Worm (Caenorhabditis elegans): ENCODE measurements around the gene sri-30.

sri-30 gene

DNA sequence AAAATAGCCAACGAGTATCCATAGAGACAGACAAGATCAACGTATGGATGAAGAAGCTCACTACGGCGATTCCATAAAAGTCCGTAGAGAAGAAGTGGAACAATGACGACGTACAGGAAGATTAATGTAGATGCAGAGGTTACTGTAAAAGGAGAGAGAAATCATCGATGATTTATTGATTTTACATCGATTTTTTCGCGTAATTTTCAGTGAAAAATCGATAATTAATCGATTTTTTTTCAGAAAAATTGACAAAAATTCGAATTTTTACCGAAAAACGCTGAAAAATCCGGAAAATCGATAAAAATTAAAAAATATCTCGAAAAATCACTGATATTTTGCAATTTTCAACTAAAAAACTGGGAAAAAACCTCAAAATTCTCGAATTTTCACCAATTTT is 20.4 kb downstream of the sri-30 start:
- TF ChIP-seq sem-4 (tag; optimal IDR thresholded peaks at IDR 0.05): no peak
- no peak for TF ChIP-seq unc-39 (tag; optimal IDR thresholded peaks at IDR 0.05)
- no peak for TF ChIP-seq C34F6.9 (tag; optimal IDR thresholded peaks at IDR 0.05)
- no peak for TF ChIP-seq elt-3 (tag; optimal IDR thresholded peaks at IDR 0.05)
- no peak for TF ChIP-seq nhr-23 (tag; optimal IDR thresholded peaks at IDR 0.05)
- no peak for TF ChIP-seq unc-55 (GFP tag; optimal IDR thresholded peaks at IDR 0.05)
- TF ChIP-seq nhr-237 (tag; optimal IDR thresholded peaks at IDR 0.05): no peak
- TF ChIP-seq nhr-21 (tag; optimal IDR thresholded peaks at IDR 0.05): no peak
- no peak for TF ChIP-seq nhr-77 (tag; optimal IDR thresholded peaks at IDR 0.05)
- no peak for TF ChIP-seq lin-13 (GFP tag; optimal IDR thresholded peaks at IDR 0.05)
- TF ChIP-seq nhr-6 (tag; optimal IDR thresholded peaks at IDR 0.05): no peak
- TF ChIP-seq lsy-2 (tag; optimal IDR thresholded peaks at IDR 0.05): no peak
- TF ChIP-seq aly-2 (tag; optimal IDR thresholded peaks at IDR 0.05): no peak
- no peak for TF ChIP-seq ztf-1 (GFP tag; conservative IDR thresholded peaks at IDR 0.05)
- no peak for TF ChIP-seq ztf-11 (tag; optimal IDR thresholded peaks at IDR 0.05)
- no peak for TF ChIP-seq mab-5 (tag; optimal IDR thresholded peaks at IDR 0.05)

DNA sequence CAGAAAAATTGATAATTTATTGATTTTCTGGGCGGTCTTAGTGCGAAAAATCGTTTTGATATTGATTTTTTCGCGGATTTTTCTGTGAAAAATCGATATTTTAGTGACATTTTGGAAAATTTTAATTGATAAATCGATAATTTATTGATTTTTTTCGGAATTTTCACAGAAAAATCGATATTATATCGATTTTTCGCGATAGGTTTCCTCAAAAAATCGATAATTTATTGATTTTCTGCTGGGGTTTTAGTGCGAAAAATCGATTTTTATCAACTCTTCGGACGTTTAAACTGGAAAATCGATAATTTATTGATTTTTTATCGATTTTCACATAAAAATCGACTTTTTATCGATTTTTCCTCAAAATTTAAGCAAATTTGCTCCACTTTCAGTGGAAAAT is 21.5 kb downstream of the sri-30 start:
- TF ChIP-seq C34F6.9 (tag; optimal IDR thresholded peaks at IDR 0.05) (no peak), nhr-21 (tag; optimal IDR thresholded peaks at IDR 0.05) (no peak), nhr-129 (tag; optimal IDR thresholded peaks at IDR 0.05) (no peak), nhr-11 (tag; optimal IDR thresholded peaks at IDR 0.05) (no peak), ama-1 (optimal IDR thresholded peaks at IDR 0.05) (no peak), sma-3 (GFP tag; optimal IDR thresholded peaks at IDR 0.05) (no peak), crh-2 (tag; optimal IDR thresholded peaks at IDR 0.05) (no peak), nhr-6 (tag; optimal IDR thresholded peaks at IDR 0.05) (no peak), egl-27 (tag; optimal IDR thresholded peaks at IDR 0.05) (no peak), nhr-23 (tag; optimal IDR thresholded peaks at IDR 0.05) (no peak)

DNA sequence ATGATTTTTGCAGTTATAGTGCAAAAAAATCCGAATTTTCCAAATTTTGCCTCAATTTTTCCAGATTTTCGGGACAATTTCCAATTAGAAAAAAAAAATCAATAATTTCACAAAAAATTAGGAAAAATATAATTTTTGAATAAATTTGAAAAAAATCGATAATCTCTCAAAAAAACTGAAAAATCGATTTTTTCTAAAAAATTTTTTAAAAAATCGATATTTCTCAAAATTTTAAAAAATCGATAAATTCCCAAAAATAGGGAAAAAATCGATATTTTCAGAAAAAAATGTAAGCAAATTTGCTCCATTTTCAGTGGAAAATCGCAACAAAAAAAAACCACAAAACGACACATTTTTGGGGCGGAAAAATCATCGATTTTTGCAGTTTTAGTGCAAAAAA is 21.9 kb downstream of the sri-30 start:
- TF ChIP-seq mdl-1 (tag; optimal IDR thresholded peaks at IDR 0.05): no peak
- no peak for TF ChIP-seq nhr-77 (tag; optimal IDR thresholded peaks at IDR 0.05)
- TF ChIP-seq aly-2 (tag; optimal IDR thresholded peaks at IDR 0.05): no peak
- TF ChIP-seq ztf-4 (tag; optimal IDR thresholded peaks at IDR 0.05): no peak
- no peak for TF ChIP-seq nhr-21 (tag; optimal IDR thresholded peaks at IDR 0.05)
- no peak for TF ChIP-seq nhr-12 (tag; optimal IDR thresholded peaks at IDR 0.05)
- no peak for TF ChIP-seq blmp-1 (tag; optimal IDR thresholded peaks at IDR 0.05; ENCODE audit: insufficient read depth)
- no peak for TF ChIP-seq nhr-237 (tag; optimal IDR thresholded peaks at IDR 0.05)
- TF ChIP-seq gmeb-1 (tag; optimal IDR thresholded peaks at IDR 0.05): no peak
- no peak for TF ChIP-seq nhr-23 (tag; optimal IDR thresholded peaks at IDR 0.05)
- no peak for TF ChIP-seq lin-39 (tag; optimal IDR thresholded peaks at IDR 0.05)
- no peak for TF ChIP-seq skn-1 (tag; optimal IDR thresholded peaks at IDR 0.05)
- TF ChIP-seq Y55F3AM.14 (GFP tag; optimal IDR thresholded peaks at IDR 0.05): no peak
- TF ChIP-seq elt-1 (tag; optimal IDR thresholded peaks at IDR 0.05): no peak
- TF ChIP-seq alr-1 (tag; optimal IDR thresholded peaks at IDR 0.05): no peak
- no peak for TF ChIP-seq ceh-16 (tag; optimal IDR thresholded peaks at IDR 0.05)

DNA sequence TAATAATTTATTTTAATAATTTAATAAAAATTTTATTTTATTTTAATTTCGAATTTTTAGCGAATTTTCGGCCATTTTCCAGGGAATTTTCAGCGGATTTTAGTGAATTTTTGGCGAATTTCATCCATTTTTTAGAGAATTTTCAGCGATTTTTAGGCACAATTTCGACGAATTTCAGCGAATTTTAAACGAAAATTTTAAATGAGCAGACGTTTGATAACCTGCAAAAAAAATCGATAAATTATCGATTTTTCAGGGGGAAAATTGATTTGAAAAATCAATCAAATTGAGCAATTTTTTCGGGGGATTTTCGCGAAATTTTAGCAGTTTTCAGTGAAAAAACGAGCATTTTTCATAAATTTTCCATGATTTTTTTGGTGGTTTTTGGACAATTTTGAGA is 22.7 kb downstream of the sri-30 start:
- no peak for TF ChIP-seq crh-2 (tag; optimal IDR thresholded peaks at IDR 0.05)
- TF ChIP-seq skn-1 (tag; optimal IDR thresholded peaks at IDR 0.05): no peak
- no peak for TF ChIP-seq blmp-1 (tag; optimal IDR thresholded peaks at IDR 0.05; ENCODE audit: insufficient read depth)
- TF ChIP-seq aly-2 (tag; optimal IDR thresholded peaks at IDR 0.05): no peak
- no peak for TF ChIP-seq nhr-11 (tag; optimal IDR thresholded peaks at IDR 0.05)
- no peak for TF ChIP-seq egl-27 (tag; optimal IDR thresholded peaks at IDR 0.05)
- no peak for TF ChIP-seq unc-62 (GFP tag; optimal IDR thresholded peaks at IDR 0.05)
- no peak for TF ChIP-seq ztf-1 (GFP tag; conservative IDR thresholded peaks at IDR 0.05)
- TF ChIP-seq mdl-1 (tag; optimal IDR thresholded peaks at IDR 0.05): no peak
- TF ChIP-seq unc-39 (tag; optimal IDR thresholded peaks at IDR 0.05): no peak
- TF ChIP-seq lin-39 (tag; optimal IDR thresholded peaks at IDR 0.05): no peak
- no peak for TF ChIP-seq ceh-82 (tag; optimal IDR thresholded peaks at IDR 0.05)
- TF ChIP-seq nhr-25 (tag; optimal IDR thresholded peaks at IDR 0.05): no peak
- no peak for TF ChIP-seq nhr-237 (tag; optimal IDR thresholded peaks at IDR 0.05)

DNA sequence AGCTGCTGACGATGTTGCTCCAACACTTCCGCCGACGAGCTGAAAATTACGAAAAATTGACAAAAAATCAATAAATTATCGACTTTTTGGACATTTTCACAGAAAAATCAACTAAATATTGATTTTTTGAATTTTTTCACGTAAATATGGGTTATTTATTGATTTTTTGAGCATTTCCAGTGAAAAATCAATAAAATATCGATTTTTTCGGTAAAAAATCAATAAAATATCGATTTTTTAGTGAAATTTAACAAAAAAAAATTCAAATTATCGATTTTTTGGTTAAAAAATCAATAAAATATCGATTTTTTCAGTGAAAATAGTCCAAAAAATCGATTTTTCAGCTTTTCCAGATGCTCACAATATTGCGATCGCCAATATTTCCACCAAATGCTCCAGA is 24.2 kb downstream of the sri-30 start:
- no peak for TF ChIP-seq ama-1 (optimal IDR thresholded peaks at IDR 0.05)
- TF ChIP-seq Y55F3AM.14 (GFP tag; optimal IDR thresholded peaks at IDR 0.05): no peak
- TF ChIP-seq lin-39 (tag; optimal IDR thresholded peaks at IDR 0.05): no peak
- no peak for TF ChIP-seq nhr-10 (tag; optimal IDR thresholded peaks at IDR 0.05)
- no peak for TF ChIP-seq egl-27 (tag; optimal IDR thresholded peaks at IDR 0.05)
- TF ChIP-seq zag-1 (tag; optimal IDR thresholded peaks at IDR 0.05): no peak
- TF ChIP-seq nhr-6 (tag; optimal IDR thresholded peaks at IDR 0.05): no peak
- no peak for TF ChIP-seq elt-1 (tag; optimal IDR thresholded peaks at IDR 0.05)

Measured in whole organism, L2 larva.